Fruit fly (Drosophila melanogaster): ENCODE measurements around the gene CG7227.
A peak's percentile ranks its signal among the peaks of the same experiment; 100 is the strongest.

dm6 chr2L:7984059-7984800 is 13.7 kb downstream of the CG7227 start, which contains the start of gene Snoo:
- TF ChIP-seq pad (GFP tag; optimal IDR thresholded peaks at IDR 0.05) (no peak), kay (GFP tag; ENCODE audit: borderline replicate concordance) (peak; percentile 90), bab1 (GFP tag; optimal IDR thresholded peaks at IDR 0.05) (peak; percentile 12), CG1620 (GFP tag; optimal IDR thresholded peaks at IDR 0.05) (no peak), cic (GFP tag; optimal IDR thresholded peaks at IDR 0.05) (no peak), CG11617 (GFP tag; optimal IDR thresholded peaks at IDR 0.05) (no peak), Hr96 (GFP tag; optimal IDR thresholded peaks at IDR 0.05) (no peak), CG33017 (tag; optimal IDR thresholded peaks at IDR 0.05) (peak; percentile 4), toe (GFP tag; optimal IDR thresholded peaks at IDR 0.05) (no peak), Crg-1 (GFP tag; optimal IDR thresholded peaks at IDR 0.05) (no peak), ovo (GFP tag; optimal IDR thresholded peaks at IDR 0.05) (no peak), CG5204 (GFP tag; optimal IDR thresholded peaks at IDR 0.05) (no peak), CG14711 (tag; optimal IDR thresholded peaks at IDR 0.05) (no peak)
